Worm (Caenorhabditis elegans): ENCODE measurements around the gene mog-3.

mog-3 gene

DNA sequence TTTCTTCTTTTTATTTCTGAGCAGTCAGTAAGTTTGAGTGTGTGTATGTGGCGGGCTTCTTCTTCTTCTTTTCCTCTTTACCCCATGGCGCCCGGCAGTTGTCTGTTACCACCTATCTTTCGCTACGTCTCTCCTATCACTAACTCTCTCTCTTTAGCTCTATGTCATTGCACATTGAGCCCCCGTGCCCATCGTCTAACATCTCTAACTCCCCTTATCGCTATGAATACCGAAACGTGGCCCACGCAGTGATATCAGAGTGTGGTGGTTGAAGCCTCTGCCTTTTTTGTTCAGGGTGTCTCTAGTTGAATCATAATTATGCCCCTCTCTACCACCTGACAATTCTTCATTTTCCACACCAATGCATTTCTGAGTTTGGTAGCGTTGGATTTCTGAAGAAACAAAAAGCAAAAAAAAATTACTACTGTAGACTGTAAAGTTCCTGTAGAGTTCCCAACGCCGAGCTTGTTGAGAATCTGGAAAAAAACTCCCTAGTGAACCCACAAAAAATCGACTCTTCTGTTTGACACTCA is 26.2 kb downstream of the mog-3 start (continued):
- no peak for TF ChIP-seq mdl-1 (tag; optimal IDR thresholded peaks at IDR 0.05)
- TF ChIP-seq nhr-111 (GFP tag; optimal IDR thresholded peaks at IDR 0.05), result no peak
- no peak for TF ChIP-seq mdt-29 (GFP tag; IDR thresholded peaks at IDR 0.05)
- no peak for TF ChIP-seq aha-1 (tag)
- no peak for TF ChIP-seq T26A8.4 (GFP tag; IDR thresholded peaks at IDR 0.05)
- TF ChIP-seq daf-16 (GFP tag; optimal IDR thresholded peaks at IDR 0.05), result no peak
- peak; percentile 56 for TF ChIP-seq daf-16 (tag; optimal IDR thresholded peaks at IDR 0.05)
- TF ChIP-seq T20F7.1 (GFP tag; optimal IDR thresholded peaks at IDR 0.05), result no peak
- TF ChIP-seq ceh-62 (tag; optimal IDR thresholded peaks at IDR 0.05), result no peak
- peak; percentile 55 for TF ChIP-seq hlh-11 (tag; optimal IDR thresholded peaks at IDR 0.05)
- TF ChIP-seq cey-2 (tag; optimal IDR thresholded peaks at IDR 0.05; ENCODE audit: borderline replicate concordance, insufficient read depth), result no peak
- TF ChIP-seq Y48G9A.11 (GFP tag; IDR thresholded peaks at IDR 0.05), result no peak
- TF ChIP-seq nhr-237 (tag; optimal IDR thresholded peaks at IDR 0.05), result no peak
- TF ChIP-seq ceh-82 (tag; optimal IDR thresholded peaks at IDR 0.05), result no peak
- no peak for TF ChIP-seq F37D6.2 (tag; optimal IDR thresholded peaks at IDR 0.05)
- no peak for TF ChIP-seq lin-15B (tag; optimal IDR thresholded peaks at IDR 0.05)
- peak; percentile 31 for TF ChIP-seq nhr-28 (tag; optimal IDR thresholded peaks at IDR 0.05)
- TF ChIP-seq arid-1 (GFP tag; conservative IDR thresholded peaks at IDR 0.05), result no peak
- no peak for TF ChIP-seq unc-39 (tag; optimal IDR thresholded peaks at IDR 0.05)
- TF ChIP-seq tra-1 (GFP tag; IDR thresholded peaks at IDR 0.05), result no peak
- no peak for TF ChIP-seq mes-2 (tag; optimal IDR thresholded peaks at IDR 0.05; ENCODE audit: poor library complexity, severe bottlenecking)
- no peak for TF ChIP-seq daf-12 (tag; optimal IDR thresholded peaks at IDR 0.05)
- no peak for TF ChIP-seq Y75B8A.6 (GFP tag; IDR thresholded peaks at IDR 0.05)
- peak in 1 of 2 experiments; percentile 99 for TF ChIP-seq unc-62 (GFP tag; optimal IDR thresholded peaks at IDR 0.05 in 1 of 2)
- TF ChIP-seq unc-62 (tag; optimal IDR thresholded peaks at IDR 0.05), result no peak
- no peak for TF ChIP-seq ctbp-1 (GFP tag; IDR thresholded peaks at IDR 0.05)
- TF ChIP-seq zag-1 (tag; optimal IDR thresholded peaks at IDR 0.05), result no peak
- TF ChIP-seq D1046.2 (GFP tag; IDR thresholded peaks at IDR 0.05), result no peak

DNA sequence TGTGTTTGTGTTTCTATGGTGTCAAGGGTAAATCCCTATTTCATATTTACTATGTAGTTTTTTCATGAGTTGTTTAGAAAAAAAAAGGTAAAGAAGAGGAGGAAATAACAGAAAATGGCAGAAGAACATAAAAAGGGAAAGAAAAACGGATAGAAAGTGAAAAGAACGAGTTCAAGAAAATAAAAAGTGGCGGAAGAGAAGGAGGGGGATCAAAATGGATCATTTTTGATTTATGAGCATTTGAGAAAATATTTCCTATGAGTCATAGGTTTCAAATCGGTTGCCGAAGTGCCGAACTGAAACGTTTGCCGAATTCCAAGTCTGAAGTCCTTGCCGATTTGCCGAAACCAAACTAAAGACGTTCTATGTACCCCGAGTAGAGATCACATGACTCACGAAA is 30.4 kb downstream of the mog-3 start:
- TF ChIP-seq cey-2 (tag; optimal IDR thresholded peaks at IDR 0.05; ENCODE audit: borderline replicate concordance, insufficient read depth) (no peak), spr-3 (GFP tag; optimal IDR thresholded peaks at IDR 0.05) (no peak), hmg-1.1 (GFP tag; IDR thresholded peaks at IDR 0.05) (no peak), set-16 (GFP tag; IDR thresholded peaks at IDR 0.05) (no peak), lin-29 (GFP tag; IDR thresholded peaks at IDR 0.05) (no peak), unc-130 (GFP tag; optimal IDR thresholded peaks at IDR 0.05) (no peak), nhr-41 (GFP tag; IDR thresholded peaks at IDR 0.05) (no peak), madf-5 (GFP tag; IDR thresholded peaks at IDR 0.05) (no peak), lim-7 (GFP tag; IDR thresholded peaks at IDR 0.05) (no peak), mep-1 (tag; optimal IDR thresholded peaks at IDR 0.05) (no peak)

ce11 chrIII:5340530-5340929 is 32.1 kb downstream of the mog-3 start:
- TF ChIP-seq lin-15B (tag; optimal IDR thresholded peaks at IDR 0.05), result no peak
- peak in 1 of 2 experiments; percentile 86 for TF ChIP-seq unc-62 (GFP tag; optimal IDR thresholded peaks at IDR 0.05 in 1 of 2)
- no peak for TF ChIP-seq unc-62 (tag; optimal IDR thresholded peaks at IDR 0.05)

DNA sequence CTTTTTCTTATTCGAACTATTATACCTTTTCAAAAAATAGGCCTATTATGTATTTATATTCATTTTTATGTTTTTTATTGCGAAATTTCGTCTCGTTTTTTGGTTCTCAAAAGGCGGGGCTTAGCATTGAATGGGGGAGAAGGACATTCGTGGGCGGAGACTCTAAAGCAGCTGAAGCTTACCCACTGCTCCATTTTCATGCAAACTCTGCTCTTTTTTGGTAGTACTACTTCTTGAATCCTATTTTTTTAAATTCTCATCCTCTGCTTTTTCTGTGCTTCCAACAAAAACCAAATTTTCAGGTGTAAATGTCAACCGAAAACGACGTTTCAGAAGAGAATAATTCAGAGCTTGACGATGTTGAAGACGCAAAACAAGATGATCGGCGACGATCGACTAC is 33.0 kb downstream of the mog-3 start, which contains the start of gene ZK121.2:
Gene ZK121.2 (plus strand): TSS at position 301 of the 400 bp plus-strand sequence.
- TF ChIP-seq mdt-29 (GFP tag; IDR thresholded peaks at IDR 0.05), result no peak
- no peak for TF ChIP-seq ztf-11 (tag; optimal IDR thresholded peaks at IDR 0.05)
- no peak for TF ChIP-seq ceh-20 (GFP tag; IDR thresholded peaks at IDR 0.05)
- peak; percentile 23 for TF ChIP-seq aha-1 (tag)
- TF ChIP-seq nhr-48 (tag; optimal IDR thresholded peaks at IDR 0.05), result no peak
- TF ChIP-seq cey-2 (tag; optimal IDR thresholded peaks at IDR 0.05; ENCODE audit: borderline replicate concordance, insufficient read depth), result no peak
- TF ChIP-seq gei-8 (GFP tag; optimal IDR thresholded peaks at IDR 0.05), result no peak
- no peak for TF ChIP-seq ama-1 (optimal IDR thresholded peaks at IDR 0.05)
